Worm (Caenorhabditis elegans): Measurements from ENCODE around the gene mrps-28.

mrps-28 gene

ce11 chrV:19643903-19644302 is at the start of gene mrps-28, which contains the start of gene Y43F8C.7:
Gene mrps-28, plus strand, starts transcription at chrV:19644239.
Gene Y43F8C.7, minus strand, starts transcription at chrV:19644030.
- TF ChIP-seq nhr-11 (tag; optimal IDR thresholded peaks at IDR 0.05) (no peak), jun-1 (tag; optimal IDR thresholded peaks at IDR 0.05) (no peak), hmg-11 (tag; optimal IDR thresholded peaks at IDR 0.05) (peak; percentile 54), lin-15B (tag; optimal IDR thresholded peaks at IDR 0.05) (peak; percentile 2), elt-2 (tag; optimal IDR thresholded peaks at IDR 0.05) (peak; percentile 6), lin-39 (tag; optimal IDR thresholded peaks at IDR 0.05) (peak; percentile 73), egl-5 (tag; optimal IDR thresholded peaks at IDR 0.05) (peak; percentile 7), ceh-28 (tag; optimal IDR thresholded peaks at IDR 0.05) (peak; percentile 89), pha-4 (tag; optimal IDR thresholded peaks at IDR 0.05) (peak; percentile 52), nfya-1 (tag; optimal IDR thresholded peaks at IDR 0.05; ENCODE audit: insufficient read depth) (peak; percentile 75)

- TF ChIP-seq ama-1 (optimal IDR thresholded peaks at IDR 0.05) (no peak), lin-15B (tag; optimal IDR thresholded peaks at IDR 0.05) (no peak), unc-62 (GFP tag; optimal IDR thresholded peaks at IDR 0.05) (no peak), nhr-12 (tag; optimal IDR thresholded peaks at IDR 0.05) (no peak), nhr-28 (tag; optimal IDR thresholded peaks at IDR 0.05) (no peak), elt-1 (tag; optimal IDR thresholded peaks at IDR 0.05) (no peak), elt-2 (tag; optimal IDR thresholded peaks at IDR 0.05) (no peak), nhr-23 (tag; optimal IDR thresholded peaks at IDR 0.05) (no peak), ztf-11 (tag; optimal IDR thresholded peaks at IDR 0.05) (no peak), unc-39 (tag; optimal IDR thresholded peaks at IDR 0.05) (no peak), tbx-2 (tag; optimal IDR thresholded peaks at IDR 0.05) (no peak), nhr-77 (tag; optimal IDR thresholded peaks at IDR 0.05) (no peak), jun-1 (tag; optimal IDR thresholded peaks at IDR 0.05) (no peak), mdl-1 (tag; optimal IDR thresholded peaks at IDR 0.05) (no peak), hmg-11 (tag; optimal IDR thresholded peaks at IDR 0.05) (no peak), pha-4 (tag; optimal IDR thresholded peaks at IDR 0.05) (no peak), egl-27 (tag; optimal IDR thresholded peaks at IDR 0.05) (no peak), zag-1 (tag; optimal IDR thresholded peaks at IDR 0.05) (no peak)
Measured at ce11 chrV:19599087-19599486, 45.0 kb upstream of the mrps-28 start.

- TF ChIP-seq elt-2 (tag; optimal IDR thresholded peaks at IDR 0.05) (no peak), snpc-4 (tag; optimal IDR thresholded peaks at IDR 0.05) (no peak), nhr-12 (tag; optimal IDR thresholded peaks at IDR 0.05) (no peak), ztf-11 (tag; optimal IDR thresholded peaks at IDR 0.05) (no peak), fkh-2 (tag; optimal IDR thresholded peaks at IDR 0.05) (no peak), nhr-25 (tag; optimal IDR thresholded peaks at IDR 0.05) (no peak), ceh-9 (tag; optimal IDR thresholded peaks at IDR 0.05) (no peak), egl-5 (tag; optimal IDR thresholded peaks at IDR 0.05) (no peak), nhr-77 (tag; optimal IDR thresholded peaks at IDR 0.05) (no peak), nhr-23 (tag; optimal IDR thresholded peaks at IDR 0.05) (no peak), ZK546.5 (tag; optimal IDR thresholded peaks at IDR 0.05) (no peak), daf-12 (tag; optimal IDR thresholded peaks at IDR 0.05) (no peak), nhr-67 (tag; optimal IDR thresholded peaks at IDR 0.05) (no peak)
Measured at ce11 chrV:19605415-19605814, 38.6 kb upstream of the mrps-28 start.

ce11 chrV:19605880-19606279 is 38.2 kb upstream of the mrps-28 start, which contains the start of gene nlp-25:
Gene nlp-25, plus strand, starts transcription at chrV:19606180.
- no peak for TF ChIP-seq fkh-10 (GFP tag; optimal IDR thresholded peaks at IDR 0.05)

- TF ChIP-seq ceh-28 (tag; optimal IDR thresholded peaks at IDR 0.05) (no peak), ama-1 (optimal IDR thresholded peaks at IDR 0.05) (no peak), unc-39 (tag; optimal IDR thresholded peaks at IDR 0.05) (no peak), mml-1 (tag; optimal IDR thresholded peaks at IDR 0.05) (no peak), unc-62 (GFP tag; optimal IDR thresholded peaks at IDR 0.05) (no peak), pha-4 (tag; optimal IDR thresholded peaks at IDR 0.05) (no peak), aly-2 (tag; optimal IDR thresholded peaks at IDR 0.05) (no peak), mdl-1 (tag; optimal IDR thresholded peaks at IDR 0.05) (no peak), elt-3 (tag; optimal IDR thresholded peaks at IDR 0.05) (peak in 1 of 3 experiments; percentile 66), pqm-1 (tag; optimal IDR thresholded peaks at IDR 0.05) (no peak), daf-12 (tag; optimal IDR thresholded peaks at IDR 0.05) (no peak), hmg-11 (tag; optimal IDR thresholded peaks at IDR 0.05) (no peak), nhr-43 (tag; optimal IDR thresholded peaks at IDR 0.05; ENCODE audit: poor library complexity, severe bottlenecking) (peak; percentile 1), ceh-16 (tag; optimal IDR thresholded peaks at IDR 0.05) (no peak), ztf-11 (tag; optimal IDR thresholded peaks at IDR 0.05) (no peak), skn-1 (tag; optimal IDR thresholded peaks at IDR 0.05) (no peak), ztf-4 (tag; optimal IDR thresholded peaks at IDR 0.05) (no peak), zag-1 (tag; optimal IDR thresholded peaks at IDR 0.05) (no peak), nhr-77 (tag; optimal IDR thresholded peaks at IDR 0.05) (no peak), lsy-12 (tag; optimal IDR thresholded peaks at IDR 0.05) (no peak), R02D3.7 (tag; optimal IDR thresholded peaks at IDR 0.05) (no peak), nhr-23 (tag; optimal IDR thresholded peaks at IDR 0.05) (peak; percentile 46), ceh-82 (tag; optimal IDR thresholded peaks at IDR 0.05) (no peak), lin-39 (tag; optimal IDR thresholded peaks at IDR 0.05) (no peak), eor-1 (tag; optimal IDR thresholded peaks at IDR 0.05) (no peak), elt-1 (tag; optimal IDR thresholded peaks at IDR 0.05) (no peak), nhr-25 (tag; optimal IDR thresholded peaks at IDR 0.05) (peak; percentile 2)
Measured at ce11 chrV:19608665-19609064, 35.4 kb upstream of the mrps-28 start.

All from whole organism, L3 larva.